Fruit fly (Drosophila melanogaster) Kc167 (cell line): ENCODE results near the gene CG7600.

Experiments used
- Myc ChIP-seq: fragments of >200 bp; optimal IDR thresholded peaks from 2 replicates; lab custom pipeline; 2017; ENCODE audit warnings: missing external identifiers
- Sin3A ChIP-seq: fragments of >200 bp; optimal IDR thresholded peaks from 2 replicates; lab custom pipeline; 2018; ENCODE audit warnings: missing external identifiers
- h ChIP-seq: fragments of >200 bp; optimal IDR thresholded peaks from 3 replicates; lab custom pipeline; 2018; ENCODE audit warnings: missing external identifiers
- psq ChIP-seq: fragments of >200 bp; optimal IDR thresholded peaks from 2 replicates; lab custom pipeline; 2017; ENCODE audit warnings: missing external identifiers
- ttk ChIP-seq: sonication (Bioruptor generic); optimal IDR thresholded peaks from 2 replicates; lab custom pipeline; 2017; ENCODE audit warnings: missing external identifiers

DNA sequence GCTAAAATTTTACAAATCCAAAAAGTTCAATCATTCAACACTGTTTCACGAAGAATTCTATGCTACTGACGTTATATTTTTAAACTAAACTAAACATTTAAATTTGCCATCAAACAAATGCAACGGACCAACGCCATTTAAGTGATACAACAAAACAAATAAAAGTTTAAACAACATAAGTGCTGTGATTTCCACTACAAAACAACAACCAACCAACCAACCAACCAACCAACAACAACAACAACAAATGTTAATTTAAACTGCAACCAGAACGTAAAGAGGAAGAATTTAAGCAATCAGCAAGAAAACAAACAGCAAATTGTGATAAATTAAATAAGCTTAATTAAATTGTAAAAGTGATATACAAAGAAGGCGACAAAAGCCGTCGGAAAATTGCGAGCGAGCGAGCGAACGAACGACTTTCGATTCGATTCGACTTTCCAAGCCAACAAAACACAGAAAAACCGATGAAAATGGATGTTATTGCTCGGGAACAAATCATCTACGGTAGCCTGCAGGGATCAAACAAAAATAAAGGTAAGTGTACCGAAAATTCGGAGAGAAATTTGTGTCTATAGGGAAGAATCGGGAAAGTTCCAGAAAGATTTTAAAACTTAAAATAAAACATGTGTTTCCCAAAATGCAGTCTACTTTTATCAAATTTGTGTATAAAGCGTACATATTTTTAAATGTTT, 42.0 kb downstream of the CG7600 start:
- TF ChIP-seq Myc (no peak), h (no peak), ttk (lab: Kevin White, UChicago) (no peak), Sin3A (lab: Kevin White, UChicago) (no peak), psq (no peak)
